Worm (Caenorhabditis elegans) whole organism, L2 larva: Measurements from ENCODE around the gene cut-3.

Experiments
- C34F6.9 ChIP-seq: fragments of 150-350 bp; optimal IDR thresholded peaks from 2 replicates; lab custom pipeline; 2014; ENCODE audit warnings: missing biosample characterization, missing genetic modification characterization
- F13H6.1 ChIP-seq: sonication (generic microtip); optimal IDR thresholded peaks from 2 replicates; lab custom pipeline; 2016; ENCODE audit warnings: missing genetic modification characterization, missing compliant biosample characterization
- Y55F3AM.14 ChIP-seq: fragments of 200-800 bp; sonication (Bioruptor generic); optimal IDR thresholded peaks from 2 replicates; lab custom pipeline; 2018; ENCODE audit warnings: mild to moderate bottlenecking, missing genetic modification characterization, missing compliant biosample characterization
- ZK546.5 ChIP-seq: sonication (generic microtip); optimal IDR thresholded peaks from 2 replicates; lab custom pipeline; 2017; ENCODE audit warnings: missing biosample characterization, missing genetic modification characterization
- alr-1 ChIP-seq: fragments of 150-350 bp; optimal IDR thresholded peaks from 2 replicates; lab custom pipeline; 2014; ENCODE audit warnings: missing biosample characterization, missing genetic modification characterization
- aly-2 ChIP-seq: fragments of 150-350 bp; optimal IDR thresholded peaks from 2 replicates; lab custom pipeline; 2014; ENCODE audit warnings: missing biosample characterization, missing genetic modification characterization
- ama-1 ChIP-seq: fragments of 150-350 bp; optimal IDR thresholded peaks from 2 replicates; lab custom pipeline; 2018; ENCODE audit warnings: inconsistent platforms
- blmp-1 ChIP-seq: sonication (generic microtip); optimal IDR thresholded peaks from 2 replicates; lab custom pipeline; 2017; ENCODE audit warnings: missing genetic modification characterization, mild to moderate bottlenecking, missing compliant biosample characterization, antibody characterized with exemption, moderate library complexity; ENCODE audit not compliant: insufficient read depth
- ceh-16 ChIP-seq: fragments of 150-350 bp; optimal IDR thresholded peaks from 2 replicates; lab custom pipeline; 2014; ENCODE audit warnings: missing biosample characterization, missing genetic modification characterization
- ceh-82 ChIP-seq: fragments of 150-350 bp; optimal IDR thresholded peaks from 2 replicates; lab custom pipeline; 2014; ENCODE audit warnings: missing biosample characterization, missing genetic modification characterization
- crh-2 ChIP-seq: sonication (generic microtip); optimal IDR thresholded peaks from 2 replicates; lab custom pipeline; 2017; ENCODE audit warnings: missing biosample characterization, missing genetic modification characterization
- dmd-4 ChIP-seq: sonication (generic microtip); optimal IDR thresholded peaks from 2 replicates; lab custom pipeline; 2017; ENCODE audit warnings: missing biosample characterization, missing genetic modification characterization
- egl-27 ChIP-seq: sonication (generic microtip); optimal IDR thresholded peaks from 3 replicates; lab custom pipeline; 2017; ENCODE audit warnings: missing biosample characterization, missing genetic modification reagents, missing genetic modification characterization
- elt-3 ChIP-seq: sonication (generic microtip); optimal IDR thresholded peaks from 2 replicates; lab custom pipeline; 2017; ENCODE audit warnings: missing biosample characterization, missing genetic modification characterization
- fos-1 ChIP-seq: fragments of 150-350 bp; optimal IDR thresholded peaks from 2 replicates; lab custom pipeline; 2014; ENCODE audit warnings: missing biosample characterization, missing genetic modification characterization
- lin-11 ChIP-seq: fragments of 150-350 bp; sonication (generic microtip); optimal IDR thresholded peaks from 2 replicates; lab custom pipeline; 2014; ENCODE audit warnings: missing biosample characterization, missing genetic modification characterization, inconsistent platforms, mixed read lengths
- lin-13 ChIP-seq: fragments of 150-350 bp; optimal IDR thresholded peaks from 2 replicates; lab custom pipeline; 2014; ENCODE audit warnings: missing biosample characterization, missing genetic modification reagents, missing genetic modification characterization
- lin-39 ChIP-seq: fragments of 150-350 bp; optimal IDR thresholded peaks from 2 replicates; lab custom pipeline; 2014; ENCODE audit warnings: missing biosample characterization, missing genetic modification reagents, missing genetic modification characterization
- lsy-2 ChIP-seq, 2 experiments: fragments of 150-350 bp in 1 of 2; sonication (generic microtip) in 1 of 2; optimal IDR thresholded peaks; 2 replicates each; lab custom pipeline; 2014 to 2017; ENCODE audit warnings: missing biosample characterization in 2 of 2, missing genetic modification characterization in 2 of 2
- mab-5 ChIP-seq: fragments of 150-350 bp; optimal IDR thresholded peaks from 2 replicates; lab custom pipeline; 2014; ENCODE audit warnings: missing biosample characterization, missing genetic modification characterization
- mdl-1 ChIP-seq, 2 experiments: fragments of 150-350 bp in 1 of 2; sonication (generic microtip) in 1 of 2; optimal IDR thresholded peaks; 2 replicates each; lab custom pipeline; 2017; ENCODE audit warnings: missing biosample characterization in 2 of 2, missing genetic modification characterization in 2 of 2
- nhr-10 ChIP-seq: sonication (generic microtip); optimal IDR thresholded peaks from 2 replicates; lab custom pipeline; 2017; ENCODE audit warnings: missing biosample characterization, missing genetic modification characterization
- nhr-11 ChIP-seq: fragments of 150-350 bp; optimal IDR thresholded peaks from 2 replicates; lab custom pipeline; 2014; ENCODE audit warnings: missing biosample characterization, missing genetic modification characterization
- nhr-12 ChIP-seq: fragments of 150-350 bp; optimal IDR thresholded peaks from 2 replicates; lab custom pipeline; 2014; ENCODE audit warnings: missing biosample characterization, missing genetic modification characterization
- nhr-129 ChIP-seq: fragments of 150-350 bp; optimal IDR thresholded peaks from 2 replicates; lab custom pipeline; 2014; ENCODE audit warnings: missing biosample characterization, missing genetic modification characterization
- nhr-21 ChIP-seq: fragments of 150-350 bp; optimal IDR thresholded peaks from 2 replicates; lab custom pipeline; 2014; ENCODE audit warnings: missing biosample characterization, missing genetic modification characterization
- nhr-23 ChIP-seq: fragments of 150-350 bp; optimal IDR thresholded peaks from 2 replicates; lab custom pipeline; 2014; ENCODE audit warnings: missing biosample characterization, missing genetic modification reagents, missing genetic modification characterization
- nhr-237 ChIP-seq: fragments of 150-350 bp; optimal IDR thresholded peaks from 2 replicates; lab custom pipeline; 2014; ENCODE audit warnings: missing biosample characterization, missing genetic modification characterization
- nhr-25 ChIP-seq: fragments of 150-350 bp; sonication (generic microtip); optimal IDR thresholded peaks from 3 replicates; lab custom pipeline; 2014; ENCODE audit warnings: missing biosample characterization, missing genetic modification characterization
- nhr-6 ChIP-seq: fragments of 150-350 bp; optimal IDR thresholded peaks from 2 replicates; lab custom pipeline; 2014; ENCODE audit warnings: missing biosample characterization, missing genetic modification characterization
- peb-1 ChIP-seq: fragments of 150-350 bp; optimal IDR thresholded peaks from 2 replicates; lab custom pipeline; 2014; ENCODE audit warnings: missing biosample characterization, missing genetic modification characterization
- sem-4 ChIP-seq: fragments of 150-350 bp; optimal IDR thresholded peaks from 2 replicates; lab custom pipeline; 2014; ENCODE audit warnings: missing biosample characterization, missing genetic modification reagents, missing genetic modification characterization
- skn-1 ChIP-seq: sonication (generic microtip); optimal IDR thresholded peaks from 2 replicates; lab custom pipeline; 2017; ENCODE audit warnings: missing biosample characterization, missing genetic modification characterization
- sma-3 ChIP-seq: sonication (generic microtip); optimal IDR thresholded peaks from 2 replicates; lab custom pipeline; 2016; ENCODE audit warnings: missing genetic modification reagents, missing genetic modification characterization, missing compliant biosample characterization
- sma-9 ChIP-seq, 2 experiments: fragments of 150-350 bp in 1 of 2; sonication (generic microtip) in 1 of 2; optimal IDR thresholded peaks; 2 replicates each; lab custom pipeline; 2014 to 2016; ENCODE audit warnings: missing genetic modification characterization in 2 of 2, mild to moderate bottlenecking in 1 of 2, missing biosample characterization in 1 of 2, missing compliant biosample characterization in 1 of 2, missing genetic modification reagents in 1 of 2, moderate library complexity in 1 of 2
- unc-55 ChIP-seq: fragments of 150-350 bp; sonication (generic microtip); optimal IDR thresholded peaks from 3 replicates; lab custom pipeline; 2014; ENCODE audit warnings: missing biosample characterization, missing genetic modification reagents, missing genetic modification characterization
- zag-1 ChIP-seq: fragments of 150-350 bp; optimal IDR thresholded peaks from 2 replicates; lab custom pipeline; 2014; ENCODE audit warnings: missing biosample characterization, missing genetic modification characterization
- ztf-1 ChIP-seq: fragments of 200-800 bp; sonication (Bioruptor generic); conservative IDR thresholded peaks from 2 replicates; pipeline ENCODE4 v1.3.6; 2022; ENCODE audit warnings: missing genetic modification characterization, missing compliant biosample characterization
- ztf-4 ChIP-seq: fragments of 150-350 bp; optimal IDR thresholded peaks from 2 replicates; lab custom pipeline; 2014; ENCODE audit warnings: missing biosample characterization, missing genetic modification characterization

cut-3 gene

DNA sequence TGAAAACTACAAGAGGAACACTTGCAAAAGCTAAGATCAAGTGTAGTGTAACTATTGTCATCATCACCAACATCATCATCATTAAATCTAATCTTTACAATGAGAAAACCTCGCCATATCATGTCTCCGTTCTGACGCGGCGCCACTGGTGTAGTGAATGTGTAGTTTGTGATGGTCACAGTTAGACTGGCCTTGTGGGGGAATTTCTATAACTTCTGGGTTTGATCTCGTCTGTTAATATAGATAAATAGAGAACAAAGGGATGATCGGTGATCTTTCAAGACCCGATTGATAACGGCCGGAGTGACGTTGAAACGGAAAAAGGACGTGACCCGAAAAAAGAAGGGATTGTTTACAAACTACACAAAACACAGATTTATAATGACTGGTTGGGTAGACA lies 5.8 kb downstream of the cut-3 start:
- TF ChIP-seq ztf-1 (GFP tag; lab: Robert Waterston, UW) (no peak), peb-1 (tag; lab: Kevin White, UChicago) (no peak), nhr-12 (tag; lab: Kevin White, UChicago) (no peak), C34F6.9 (tag; lab: Kevin White, UChicago) (no peak), ceh-82 (tag; lab: Kevin White, UChicago) (no peak), mab-5 (tag; lab: Kevin White, UChicago) (no peak), nhr-11 (no peak), zag-1 (tag; lab: Kevin White, UChicago) (no peak), blmp-1 (tag; lab: Kevin White, UChicago) (peak; percentile 50), alr-1 (tag; lab: Kevin White, UChicago) (no peak), nhr-129 (tag; lab: Kevin White, UChicago) (no peak), unc-55 (GFP tag; lab: Kevin White, UChicago) (no peak), fos-1 (tag; lab: Kevin White, UChicago) (peak; percentile 54), ama-1 (lab: Kevin White, UChicago) (no peak), nhr-10 (tag; lab: Kevin White, UChicago) (no peak), nhr-21 (tag; lab: Kevin White, UChicago) (peak; percentile 86), aly-2 (tag; lab: Kevin White, UChicago) (no peak), ceh-16 (no peak), sma-3 (GFP tag; lab: Kevin White, UChicago) (peak; percentile 85), ztf-4 (tag; lab: Kevin White, UChicago) (no peak), nhr-25 (tag; lab: Kevin White, UChicago) (peak; percentile 66), F13H6.1 (tag; lab: Kevin White, UChicago) (peak; percentile 54), egl-27 (tag; lab: Kevin White, UChicago) (peak; percentile 40), mdl-1 (tag; optimal IDR thresholded peaks at IDR 0.05; lab: Kevin White, UChicago) (peak; percentile 5 to 20), Y55F3AM.14 (no peak), ZK546.5 (no peak), crh-2 (tag; lab: Kevin White, UChicago) (no peak), lsy-2 (tag; optimal IDR thresholded peaks at IDR 0.05; lab: Kevin White, UChicago) (peak in 1 of 2 experiments; percentile 37), sma-9 (GFP tag; optimal IDR thresholded peaks at IDR 0.05; lab: Kevin White, UChicago) (peak; percentile 90), sma-9 (tag; optimal IDR thresholded peaks at IDR 0.05; lab: Kevin White, UChicago) (no peak), nhr-237 (tag; lab: Kevin White, UChicago) (no peak), dmd-4 (no peak)

DNA sequence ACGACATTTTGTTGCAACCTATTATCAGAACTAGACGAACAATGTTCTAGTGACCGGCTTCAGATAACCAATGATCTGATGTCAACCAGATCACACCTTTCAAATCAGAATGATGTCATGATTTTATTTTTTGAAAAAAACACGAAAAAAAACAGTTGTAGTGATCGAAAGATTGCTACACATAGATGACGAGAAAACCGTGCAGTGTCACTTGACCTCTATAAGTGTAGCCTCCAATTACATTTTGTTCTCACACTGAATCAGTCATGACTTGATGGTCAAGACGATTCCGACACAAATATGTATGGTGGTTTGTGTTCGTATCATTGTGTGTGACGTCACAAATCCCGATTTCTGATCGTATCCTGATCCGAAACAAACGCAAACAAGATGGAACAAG lies 6.5 kb downstream of the cut-3 start:
- TF ChIP-seq ZK546.5 (no peak), aly-2 (tag; lab: Kevin White, UChicago) (no peak), C34F6.9 (tag; lab: Kevin White, UChicago) (no peak), blmp-1 (tag; lab: Kevin White, UChicago) (peak; percentile 47), lsy-2 (tag; optimal IDR thresholded peaks at IDR 0.05; lab: Kevin White, UChicago) (no peak), unc-55 (GFP tag; lab: Kevin White, UChicago) (no peak), elt-3 (tag; lab: Kevin White, UChicago) (no peak), sma-3 (GFP tag; lab: Kevin White, UChicago) (no peak), lin-13 (GFP tag; lab: Kevin White, UChicago) (no peak), zag-1 (tag; lab: Kevin White, UChicago) (no peak), nhr-6 (no peak), lin-39 (tag; lab: Kevin White, UChicago) (no peak), Y55F3AM.14 (no peak), ama-1 (lab: Kevin White, UChicago) (no peak), nhr-12 (tag; lab: Kevin White, UChicago) (no peak), alr-1 (tag; lab: Kevin White, UChicago) (no peak), nhr-10 (tag; lab: Kevin White, UChicago) (no peak), sma-9 (GFP tag; optimal IDR thresholded peaks at IDR 0.05; lab: Kevin White, UChicago) (peak; percentile 17), sma-9 (tag; optimal IDR thresholded peaks at IDR 0.05; lab: Kevin White, UChicago) (no peak), sem-4 (tag; lab: Kevin White, UChicago) (no peak), mab-5 (tag; lab: Kevin White, UChicago) (no peak), nhr-25 (tag; lab: Kevin White, UChicago) (peak; percentile 74), lin-11 (tag; lab: Kevin White, UChicago) (no peak), skn-1 (tag; lab: Kevin White, UChicago) (no peak), nhr-23 (tag; lab: Kevin White, UChicago) (no peak), nhr-11 (no peak), crh-2 (tag; lab: Kevin White, UChicago) (peak; percentile 7)
